Worm (Caenorhabditis elegans) whole organism, L4 larva: Measurements from ENCODE around the gene W07E11.1.

Experiments used
- D1046.2 ChIP-seq: fragments of 200-800 bp; sonication (Bioruptor generic); IDR thresholded peaks from 2 replicates; pipeline ENCODE4 v1.3.6; 2022; ENCODE audit warnings: missing genetic modification characterization, missing compliant biosample characterization
- Y48G9A.11 ChIP-seq: fragments of 200-800 bp; sonication (Bioruptor generic); IDR thresholded peaks from 2 replicates; pipeline ENCODE4 v1.3.6; 2022; ENCODE audit warnings: missing genetic modification reagents, missing genetic modification characterization, missing compliant biosample characterization
- Y75B8A.6 ChIP-seq: fragments of 200-800 bp; sonication (Bioruptor generic); IDR thresholded peaks from 2 replicates; pipeline ENCODE4 v1.3.6; 2022; ENCODE audit warnings: missing genetic modification reagents, missing genetic modification characterization, missing compliant biosample characterization
- ceh-20 ChIP-seq: fragments of 200-800 bp; sonication (Bioruptor generic); IDR thresholded peaks from 2 replicates; pipeline ENCODE4 v1.3.6; 2022; ENCODE audit warnings: missing genetic modification reagents, missing genetic modification characterization, missing compliant biosample characterization
- ceh-32 ChIP-seq: sonication (generic microtip); optimal IDR thresholded peaks from 2 replicates; lab custom pipeline; 2016; ENCODE audit warnings: mild to moderate bottlenecking, missing genetic modification characterization, missing compliant biosample characterization; ENCODE audit not compliant: poor library complexity
- ceh-82 ChIP-seq: sonication (generic microtip); optimal IDR thresholded peaks from 2 replicates; lab custom pipeline; 2017; ENCODE audit warnings: missing biosample characterization, missing genetic modification characterization
- ces-1 ChIP-seq: fragments of 150-350 bp; sonication (generic microtip); optimal IDR thresholded peaks from 4 replicates; lab custom pipeline; 2014; ENCODE audit warnings: missing biosample characterization, missing genetic modification reagents, missing genetic modification characterization
- duxl-1 ChIP-seq: sonication (generic microtip); optimal IDR thresholded peaks from 2 replicates; lab custom pipeline; 2016; ENCODE audit warnings: mild to moderate bottlenecking, missing genetic modification characterization, moderate library complexity, missing compliant biosample characterization; ENCODE audit not compliant: poor library complexity
- egl-43 ChIP-seq: fragments of 200-800 bp; sonication (Bioruptor generic); IDR thresholded peaks from 2 replicates; pipeline ENCODE4 v1.3.6; 2022; ENCODE audit warnings: missing genetic modification reagents, missing genetic modification characterization, missing compliant biosample characterization
- fkh-10 ChIP-seq: fragments of 150-350 bp; optimal IDR thresholded peaks from 2 replicates; lab custom pipeline; 2014; ENCODE audit warnings: missing biosample characterization, missing genetic modification reagents, missing genetic modification characterization
- gei-8 ChIP-seq: fragments of 200-800 bp; sonication (Bioruptor generic); optimal IDR thresholded peaks from 2 replicates; lab custom pipeline; 2018; ENCODE audit warnings: mild to moderate bottlenecking, missing genetic modification characterization, missing compliant biosample characterization
- hif-1 ChIP-seq, 2 experiments: sonication (generic microtip); optimal IDR thresholded peaks; 2 replicates each; lab custom pipeline; 2016 to 2017; ENCODE audit warnings: missing compliant biosample characterization in 2 of 2, missing genetic modification characterization in 2 of 2, missing genetic modification reagents in 2 of 2, missing genotype in 2 of 2, mild to moderate bottlenecking in 1 of 2
- lim-7 ChIP-seq: fragments of 200-800 bp; sonication (Bioruptor generic); IDR thresholded peaks from 2 replicates; pipeline ENCODE4 v1.3.6; 2022; ENCODE audit warnings: missing genetic modification characterization, missing compliant biosample characterization
- lin-38 ChIP-seq: fragments of 200-800 bp; sonication (Bioruptor generic); IDR thresholded peaks from 2 replicates; pipeline ENCODE4 v1.3.6; 2022; ENCODE audit warnings: missing genetic modification reagents, missing genetic modification characterization, missing compliant biosample characterization
- madf-9 ChIP-seq: fragments of 200-800 bp; sonication (Bioruptor generic); conservative IDR thresholded peaks from 2 replicates; pipeline ENCODE4 v1.3.6; 2022; ENCODE audit warnings: missing genetic modification reagents, missing genetic modification characterization, missing compliant biosample characterization
- mes-2 ChIP-seq: sonication (generic microtip); optimal IDR thresholded peaks from 2 replicates; lab custom pipeline; 2016; ENCODE audit warnings: missing genotype, mild to moderate bottlenecking, missing genetic modification characterization, missing compliant biosample characterization; ENCODE audit not compliant: poor library complexity, severe bottlenecking
- mxl-2 ChIP-seq: fragments of 200-800 bp; sonication (Bioruptor generic); conservative IDR thresholded peaks from 2 replicates; pipeline ENCODE4 v1.3.6; 2022; ENCODE audit warnings: missing genetic modification reagents, missing genetic modification characterization, missing compliant biosample characterization
- nhr-102 ChIP-seq: sonication (generic microtip); optimal IDR thresholded peaks from 2 replicates; lab custom pipeline; 2016; ENCODE audit warnings: mild to moderate bottlenecking, missing genetic modification characterization, moderate library complexity, missing compliant biosample characterization
- nhr-237 ChIP-seq: sonication (generic microtip); optimal IDR thresholded peaks from 2 replicates; lab custom pipeline; 2017; ENCODE audit warnings: missing biosample characterization, missing genetic modification characterization
- nhr-48 ChIP-seq: sonication (generic microtip); optimal IDR thresholded peaks from 2 replicates; lab custom pipeline; 2016; ENCODE audit warnings: mild to moderate bottlenecking, missing genetic modification characterization, missing compliant biosample characterization
- nhr-77 ChIP-seq: fragments of 150-350 bp; optimal IDR thresholded peaks from 2 replicates; lab custom pipeline; 2014; ENCODE audit warnings: missing biosample characterization, missing genetic modification characterization
- pha-4 ChIP-seq, 2 experiments: fragments of 150-350 bp in 1 of 2; fragments of 200-800 bp in 1 of 2; sonication (Bioruptor generic) in 1 of 2; IDR thresholded peaks in 1 of 2; optimal IDR thresholded peaks in 1 of 2; 2 replicates each; pipeline versions ENCODE4 v1.3.6 to Lab custom; 2014 to 2022; ENCODE audit warnings: missing genetic modification characterization in 2 of 2, missing genetic modification reagents in 2 of 2, missing biosample characterization in 1 of 2, missing compliant biosample characterization in 1 of 2
- pqm-1 ChIP-seq: sonication (generic microtip); optimal IDR thresholded peaks from 2 replicates; lab custom pipeline; 2017; ENCODE audit warnings: missing biosample characterization, missing genetic modification characterization
- sdz-12 ChIP-seq: fragments of 200-800 bp; sonication (Bioruptor generic); optimal IDR thresholded peaks from 2 replicates; lab custom pipeline; 2018; ENCODE audit warnings: mild to moderate bottlenecking, missing genetic modification characterization, missing compliant biosample characterization
- vab-7 ChIP-seq: fragments of 200-800 bp; sonication (Bioruptor generic); IDR thresholded peaks from 2 replicates; pipeline ENCODE4 v1.3.6; 2022; ENCODE audit warnings: missing genetic modification reagents, missing genetic modification characterization, missing compliant biosample characterization
- zfp-2 ChIP-seq: sonication (generic microtip); optimal IDR thresholded peaks from 2 replicates; lab custom pipeline; 2016; ENCODE audit warnings: mild to moderate bottlenecking, missing genetic modification characterization, missing compliant biosample characterization

The W07E11.1 gene

DNA sequence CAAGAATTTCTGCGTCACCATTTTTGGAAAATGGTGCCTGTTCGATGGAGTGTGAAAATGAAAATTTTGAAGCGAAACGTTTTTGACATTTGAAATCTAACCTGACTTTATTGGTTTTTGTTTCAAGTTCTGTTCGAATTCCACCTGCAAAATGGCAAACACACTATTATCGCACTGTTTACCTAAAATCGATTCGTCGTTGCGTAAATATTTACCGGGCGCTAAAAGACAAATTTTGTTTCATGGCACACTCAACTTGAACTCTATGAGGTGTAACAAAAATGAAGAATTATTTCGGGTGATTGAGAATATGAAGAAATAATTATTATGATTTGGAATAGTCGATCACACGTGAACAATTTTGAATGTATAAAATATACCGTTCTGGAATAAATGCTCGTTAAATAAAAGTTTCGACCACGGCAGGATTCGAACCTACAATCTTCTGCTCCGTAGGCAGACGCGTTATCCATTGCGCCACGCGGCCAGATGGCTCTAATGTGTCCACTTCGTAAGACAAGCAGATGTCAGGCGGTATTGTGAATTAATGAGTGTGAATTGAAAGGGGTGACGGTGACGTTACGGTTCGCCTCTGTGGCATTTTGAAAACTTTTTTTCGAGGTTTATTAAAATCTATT lies 63.9 kb downstream of the W07E11.1 start (continued):
- no peak for TF ChIP-seq ceh-20 (GFP tag; lab: Robert Waterston, UW)
- TF ChIP-seq Y75B8A.6 (GFP tag; lab: Robert Waterston, UW) = no peak
- no peak for TF ChIP-seq nhr-77
- TF ChIP-seq nhr-237 (tag; lab: Kevin White, UChicago) = no peak
- TF ChIP-seq lin-38 = peak; percentile 61
- peak; percentile 41 for TF ChIP-seq nhr-102
- TF ChIP-seq zfp-2 = no peak
- TF ChIP-seq madf-9 (GFP tag; lab: Robert Waterston, UW) = 0 out of 2 replicates have a peak, but pooled peaks have one; percentile 6
- peak; percentile 73 for TF ChIP-seq pha-4 (GFP tag; IDR thresholded peaks at IDR 0.05; lab: Robert Waterston, UW)
- TF ChIP-seq pha-4 (tag; optimal IDR thresholded peaks at IDR 0.05; lab: Kevin White, UChicago) = peak; percentile 63
- peak; percentile 80 for TF ChIP-seq lim-7 (GFP tag; lab: Robert Waterston, UW)
- no peak for TF ChIP-seq D1046.2 (GFP tag; lab: Robert Waterston, UW)
- peak; percentile 68; the same call in 1 of the 2 replicates for TF ChIP-seq egl-43
- TF ChIP-seq gei-8 (GFP tag; lab: Kevin White, UChicago) = no peak
- no peak for TF ChIP-seq hif-1 (tag; optimal IDR thresholded peaks at IDR 0.05; lab: Kevin White, UChicago)
- no peak for TF ChIP-seq sdz-12 (GFP tag; lab: Kevin White, UChicago)
- no peak for TF ChIP-seq mxl-2 (GFP tag; lab: Robert Waterston, UW)
- peak; percentile 45 for TF ChIP-seq mes-2 (tag; lab: Kevin White, UChicago)
- TF ChIP-seq fkh-10 (GFP tag; lab: Kevin White, UChicago) = no peak
- TF ChIP-seq ceh-32 (tag; lab: Kevin White, UChicago) = no peak
- TF ChIP-seq vab-7 = peak; percentile 62; the same call in 1 of the 2 replicates
- TF ChIP-seq nhr-48 (tag; lab: Kevin White, UChicago) = peak; percentile 59
- TF ChIP-seq duxl-1 (tag; lab: Kevin White, UChicago) = no peak
- TF ChIP-seq pqm-1 = no peak
- TF ChIP-seq ceh-82 = no peak

DNA sequence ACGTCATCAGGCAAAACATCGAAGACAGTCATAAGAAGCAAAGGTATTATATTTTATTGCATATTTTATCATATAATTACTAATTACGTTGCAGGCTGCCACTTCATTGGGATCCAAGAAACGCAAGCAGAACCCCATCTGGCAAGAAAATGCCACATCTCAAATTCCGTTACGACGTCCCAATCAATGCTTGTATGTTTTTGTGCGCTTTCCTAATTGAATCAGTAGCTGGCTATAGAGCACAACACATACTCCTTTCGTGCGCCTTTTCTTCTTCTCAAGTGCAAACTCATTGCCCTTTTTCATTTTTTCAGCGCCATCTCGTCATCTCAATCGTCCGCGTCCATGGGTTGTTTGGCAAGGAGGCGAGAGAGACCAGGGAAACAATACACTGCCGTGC lies 66.5 kb downstream of the W07E11.1 start:
- TF ChIP-seq ces-1 (GFP tag; lab: Kevin White, UChicago) = peak; percentile 84
- no peak for TF ChIP-seq Y48G9A.11
